Fruit fly (Drosophila melanogaster) whole organism, prepupa: ENCODE measurements around the gene Mgstl.

Experiments used
- Blimp-1 ChIP-seq: fragments of 200-800 bp; sonication (Bioruptor generic); optimal IDR thresholded peaks from 3 replicates; lab custom pipeline; 2017; ENCODE audit warnings: missing biosample characterization, missing genetic modification characterization, mild to moderate bottlenecking, moderate library complexity, missing genetic modification reagents
- CG10669 ChIP-seq: fragments of 200-800 bp; sonication (Bioruptor generic); optimal IDR thresholded peaks from 3 replicates; lab custom pipeline; 2018; ENCODE audit warnings: missing biosample characterization, mild to moderate bottlenecking, missing genetic modification characterization, moderate library complexity
- CG11294 ChIP-seq: fragments of 200-800 bp; sonication (Bioruptor generic); IDR thresholded peaks from 2 replicates; pipeline ENCODE4 v1.3.6; 2022; ENCODE audit warnings: missing biosample characterization, missing genetic modification characterization
- CG11762 ChIP-seq: fragments of 200-800 bp; sonication (Bioruptor generic); optimal IDR thresholded peaks from 3 replicates; lab custom pipeline; 2016; ENCODE audit warnings: missing biosample characterization, missing genetic modification characterization; ENCODE audit not compliant: insufficient read depth
- CG15336 ChIP-seq: fragments of 200-800 bp; sonication (Bioruptor generic); IDR thresholded peaks from 2 replicates; pipeline ENCODE4 v1.3.6; 2022; ENCODE audit warnings: missing biosample characterization, missing genetic modification characterization
- CG1621 ChIP-seq: fragments of 200-800 bp; sonication (Bioruptor generic); optimal IDR thresholded peaks from 3 replicates; lab custom pipeline; 2018; ENCODE audit warnings: missing biosample characterization, mild to moderate bottlenecking, missing genetic modification characterization
- CG3032 ChIP-seq: fragments of 200-800 bp; optimal IDR thresholded peaks from 2 replicates; lab custom pipeline; 2019; ENCODE audit warnings: missing biosample characterization, mild to moderate bottlenecking, missing genetic modification characterization, moderate library complexity
- CG34406 ChIP-seq: fragments of 200-800 bp; sonication (Bioruptor generic); optimal IDR thresholded peaks from 3 replicates; lab custom pipeline; 2016; ENCODE audit warnings: missing biosample characterization, missing genetic modification characterization
- CG3919 ChIP-seq: fragments of 200-800 bp; sonication (Bioruptor generic); optimal IDR thresholded peaks from 3 replicates; lab custom pipeline; 2016; ENCODE audit warnings: missing biosample characterization, missing genetic modification characterization
- CG4318 ChIP-seq: fragments of 200-800 bp; sonication (Bioruptor generic); optimal IDR thresholded peaks from 3 replicates; lab custom pipeline; 2017; ENCODE audit warnings: missing biosample characterization, mild to moderate bottlenecking, missing genetic modification characterization
- CG6276 ChIP-seq: fragments of 200-800 bp; sonication (Bioruptor generic); optimal IDR thresholded peaks from 2 replicates; lab custom pipeline; 2017; ENCODE audit warnings: missing biosample characterization, mild to moderate bottlenecking, missing genetic modification characterization
- CG6792 ChIP-seq: fragments of 200-800 bp; sonication (Bioruptor generic); optimal IDR thresholded peaks from 3 replicates; lab custom pipeline; 2016; ENCODE audit warnings: missing biosample characterization, missing genetic modification characterization
- CG6808 ChIP-seq: fragments of 200-800 bp; sonication (Bioruptor generic); optimal IDR thresholded peaks from 3 replicates; lab custom pipeline; 2017; ENCODE audit warnings: missing biosample characterization, missing genetic modification characterization, mild to moderate bottlenecking, moderate library complexity, missing genetic modification reagents
- CG6854 ChIP-seq: fragments of 200-800 bp; sonication (Bioruptor generic); optimal IDR thresholded peaks from 2 replicates; lab custom pipeline; 2017; ENCODE audit warnings: missing biosample characterization, mild to moderate bottlenecking, missing genetic modification characterization
- CG7368 ChIP-seq: fragments of 200-800 bp; sonication (Bioruptor generic); optimal IDR thresholded peaks from 3 replicates; lab custom pipeline; 2016; ENCODE audit warnings: missing biosample characterization, missing genetic modification characterization
- CG8319 ChIP-seq: fragments of 200-800 bp; sonication (Bioruptor generic); optimal IDR thresholded peaks from 3 replicates; lab custom pipeline; 2016; ENCODE audit warnings: missing biosample characterization, missing genetic modification characterization
- CG8632 ChIP-seq: fragments of 200-800 bp; sonication (Bioruptor generic); optimal IDR thresholded peaks from 3 replicates; lab custom pipeline; 2016; ENCODE audit warnings: missing biosample characterization, missing genetic modification characterization
- Eip75B ChIP-seq: fragments of 200-800 bp; sonication (Bioruptor generic); optimal IDR thresholded peaks from 3 replicates; lab custom pipeline; 2016; ENCODE audit warnings: missing biosample characterization, missing genetic modification characterization
- Eip78C ChIP-seq: fragments of 200-800 bp; sonication (Bioruptor generic); peaks from one replicate; lab custom pipeline; 2016; ENCODE audit warnings: missing biosample characterization, missing genetic modification characterization
- Eip93F ChIP-seq: fragments of 200-800 bp; sonication (Bioruptor generic); optimal IDR thresholded peaks from 2 replicates; lab custom pipeline; 2016; ENCODE audit warnings: missing biosample characterization, mild to moderate bottlenecking, missing genetic modification characterization
- Ets21C ChIP-seq: fragments of 200-800 bp; sonication (Bioruptor generic); optimal IDR thresholded peaks from 3 replicates; lab custom pipeline; 2016; ENCODE audit warnings: missing biosample characterization, missing genetic modification characterization
- Ets96B ChIP-seq: fragments of 200-800 bp; optimal IDR thresholded peaks from 2 replicates; lab custom pipeline; 2019; ENCODE audit warnings: missing biosample characterization, mild to moderate bottlenecking, missing genetic modification characterization, moderate library complexity
- Gug ChIP-seq: fragments of 200-800 bp; sonication (Bioruptor generic); IDR thresholded peaks from 2 replicates; pipeline ENCODE4 v1.3.6; 2022; ENCODE audit warnings: missing biosample characterization, missing genetic modification characterization
- Hr39 ChIP-seq: fragments of 200-800 bp; sonication (Bioruptor generic); optimal IDR thresholded peaks from 2 replicates; lab custom pipeline; 2016; ENCODE audit warnings: missing biosample characterization, missing genetic modification characterization
- Met ChIP-seq: fragments of 200-800 bp; sonication (Bioruptor generic); optimal IDR thresholded peaks from 3 replicates; lab custom pipeline; 2016; ENCODE audit warnings: missing biosample characterization, missing genetic modification characterization
- Smox ChIP-seq: fragments of 200-800 bp; sonication (Bioruptor generic); optimal IDR thresholded peaks from 3 replicates; lab custom pipeline; 2016; ENCODE audit warnings: missing biosample characterization, missing genetic modification characterization
- Sox102F ChIP-seq: fragments of 200-800 bp; sonication (Bioruptor generic); optimal IDR thresholded peaks from 2 replicates; lab custom pipeline; 2016; ENCODE audit warnings: missing biosample characterization, mild to moderate bottlenecking, missing genetic modification characterization
- Sox15 ChIP-seq: fragments of 200-800 bp; sonication (Bioruptor generic); optimal IDR thresholded peaks from 3 replicates; lab custom pipeline; 2016; ENCODE audit warnings: missing biosample characterization, missing genetic modification characterization
- achi ChIP-seq: fragments of 200-800 bp; sonication (Bioruptor generic); optimal IDR thresholded peaks from 3 replicates; lab custom pipeline; 2016; ENCODE audit warnings: missing biosample characterization, missing genetic modification characterization
- cyc ChIP-seq: fragments of 200-800 bp; sonication (Bioruptor generic); optimal IDR thresholded peaks from 3 replicates; lab custom pipeline; 2016; ENCODE audit warnings: missing biosample characterization, missing genetic modification characterization
- dac ChIP-seq: fragments of 200-800 bp; sonication (Bioruptor generic); optimal IDR thresholded peaks from 2 replicates; lab custom pipeline; 2017; ENCODE audit warnings: missing biosample characterization, mild to moderate bottlenecking, missing genetic modification characterization
- dsx ChIP-seq: fragments of 200-800 bp; optimal IDR thresholded peaks from 3 replicates; lab custom pipeline; 2019; ENCODE audit warnings: missing biosample characterization, mild to moderate bottlenecking, missing genetic modification characterization, moderate library complexity; ENCODE audit not compliant: poor library complexity, severe bottlenecking
- eg ChIP-seq: fragments of 200-800 bp; sonication (Bioruptor generic); IDR thresholded peaks from 3 replicates; pipeline ENCODE4 v1.3.6; 2022; ENCODE audit warnings: missing biosample characterization, missing genetic modification characterization
- fd59A ChIP-seq: fragments of 200-800 bp; sonication (Bioruptor generic); optimal IDR thresholded peaks from 2 replicates; lab custom pipeline; 2017; ENCODE audit warnings: missing biosample characterization, mild to moderate bottlenecking, missing genetic modification characterization, missing genetic modification reagents
- fd85E ChIP-seq: fragments of 200-800 bp; sonication (Bioruptor generic); optimal IDR thresholded peaks from 3 replicates; lab custom pipeline; 2016; ENCODE audit warnings: missing biosample characterization, missing genetic modification characterization
- fkh ChIP-seq: fragments of 200-800 bp; sonication (Bioruptor generic); optimal IDR thresholded peaks from 3 replicates; lab custom pipeline; 2017; ENCODE audit warnings: missing biosample characterization, mild to moderate bottlenecking, missing genetic modification characterization, moderate library complexity
- lz ChIP-seq: fragments of 200-800 bp; sonication (Bioruptor generic); optimal IDR thresholded peaks from 3 replicates; lab custom pipeline; 2016; ENCODE audit warnings: missing biosample characterization, missing genetic modification characterization
- net ChIP-seq: fragments of 200-800 bp; sonication (Bioruptor generic); optimal IDR thresholded peaks from 3 replicates; lab custom pipeline; 2016; ENCODE audit warnings: missing biosample characterization, missing genetic modification characterization
- pdm3 ChIP-seq: fragments of 200-800 bp; sonication (Bioruptor generic); optimal IDR thresholded peaks from 3 replicates; lab custom pipeline; 2016; ENCODE audit warnings: missing biosample characterization, missing genetic modification characterization
- salr ChIP-seq, 2 experiments: fragments of 200-800 bp; sonication (Bioruptor generic); optimal IDR thresholded peaks; 3 replicates each; lab custom pipeline; 2016 to 2018; ENCODE audit warnings: missing biosample characterization in 2 of 2, missing genetic modification characterization in 2 of 2, mild to moderate bottlenecking in 1 of 2
- spab ChIP-seq: fragments of 200-800 bp; sonication (Bioruptor generic); optimal IDR thresholded peaks from 2 replicates; lab custom pipeline; 2017; ENCODE audit warnings: missing biosample characterization, mild to moderate bottlenecking, missing genetic modification characterization, missing genetic modification reagents
- ss ChIP-seq, 2 experiments: fragments of 200-800 bp; sonication (Bioruptor generic); optimal IDR thresholded peaks; 2 replicates in 1 of 2; 3 replicates in 1 of 2; lab custom pipeline; 2017 to 2018; ENCODE audit warnings: mild to moderate bottlenecking in 2 of 2, missing biosample characterization in 2 of 2, missing genetic modification characterization in 2 of 2, moderate library complexity in 1 of 2
- svp ChIP-seq: fragments of 200-800 bp; sonication (Bioruptor generic); peaks from one replicate; lab custom pipeline; 2016; ENCODE audit warnings: missing biosample characterization, missing genetic modification characterization
- topi ChIP-seq: fragments of 200-800 bp; sonication (Bioruptor generic); optimal IDR thresholded peaks from 3 replicates; lab custom pipeline; 2016; ENCODE audit warnings: missing biosample characterization, missing genetic modification characterization
- vri ChIP-seq: fragments of 200-800 bp; sonication (Bioruptor generic); optimal IDR thresholded peaks from 3 replicates; lab custom pipeline; 2016; ENCODE audit warnings: missing biosample characterization, mild to moderate bottlenecking, missing genetic modification characterization

Gene Mgstl

DNA sequence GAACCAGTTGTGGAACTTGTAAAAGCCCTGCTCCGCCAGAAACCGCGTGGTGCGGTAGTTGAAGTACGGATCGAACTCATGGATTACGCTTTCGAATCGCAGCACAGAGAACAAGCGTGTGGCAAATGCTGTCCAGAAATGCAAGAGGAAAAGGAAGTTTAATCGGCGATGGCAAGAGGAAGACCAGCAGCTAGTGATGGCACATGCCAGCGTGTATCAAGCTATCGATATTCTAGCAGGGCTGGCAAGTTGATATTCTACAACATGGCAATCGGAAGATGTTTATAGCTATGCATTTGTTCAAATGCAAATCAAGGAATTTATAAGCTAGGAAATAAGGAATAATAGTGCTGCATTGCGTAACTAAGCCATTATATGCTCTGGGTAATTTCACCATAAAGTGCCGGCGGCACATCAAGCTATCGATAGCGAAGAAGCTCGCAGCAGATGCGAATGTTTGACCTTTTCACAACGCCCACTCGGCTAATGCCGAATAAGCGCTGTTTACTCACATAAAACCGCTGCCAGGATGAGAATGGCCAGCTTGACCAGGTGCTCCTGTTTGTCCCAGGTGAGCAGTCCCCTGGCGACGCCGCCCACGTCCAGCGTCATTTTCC lies 11.3 kb downstream of the Mgstl start (continued):
- peak; percentile 72 for TF ChIP-seq topi (GFP tag; lab: Kevin White, UChicago)
- TF ChIP-seq fd85E: peak; percentile 67
- peak; percentile 54 for TF ChIP-seq CG8319 (GFP tag; lab: Kevin White, UChicago)
- peak; percentile 22 for TF ChIP-seq spab (GFP tag; lab: Kevin White, UChicago)
- peak; percentile 84 for TF ChIP-seq CG3919
- TF ChIP-seq Gug (GFP tag; lab: Robert Waterston, UW): no peak; the same call in 1 of the 2 replicates
- TF ChIP-seq CG11762 (GFP tag; lab: Kevin White, UChicago): peak; percentile 28
- TF ChIP-seq Eip78C (GFP tag; lab: Kevin White, UChicago): peak; percentile 81
- peak; percentile 70 for TF ChIP-seq achi (GFP tag; lab: Kevin White, UChicago)
- peak; percentile 40 for TF ChIP-seq fd59A (GFP tag; lab: Kevin White, UChicago)
- TF ChIP-seq dac (GFP tag; lab: Kevin White, UChicago): peak; percentile 45
- peak; percentile 62 for TF ChIP-seq Hr39
- TF ChIP-seq Eip75B: peak; percentile 65
- peak; percentile 81 for TF ChIP-seq net (GFP tag; lab: Kevin White, UChicago)
- peak; percentile 68 for TF ChIP-seq lz (GFP tag; lab: Kevin White, UChicago)

DNA sequence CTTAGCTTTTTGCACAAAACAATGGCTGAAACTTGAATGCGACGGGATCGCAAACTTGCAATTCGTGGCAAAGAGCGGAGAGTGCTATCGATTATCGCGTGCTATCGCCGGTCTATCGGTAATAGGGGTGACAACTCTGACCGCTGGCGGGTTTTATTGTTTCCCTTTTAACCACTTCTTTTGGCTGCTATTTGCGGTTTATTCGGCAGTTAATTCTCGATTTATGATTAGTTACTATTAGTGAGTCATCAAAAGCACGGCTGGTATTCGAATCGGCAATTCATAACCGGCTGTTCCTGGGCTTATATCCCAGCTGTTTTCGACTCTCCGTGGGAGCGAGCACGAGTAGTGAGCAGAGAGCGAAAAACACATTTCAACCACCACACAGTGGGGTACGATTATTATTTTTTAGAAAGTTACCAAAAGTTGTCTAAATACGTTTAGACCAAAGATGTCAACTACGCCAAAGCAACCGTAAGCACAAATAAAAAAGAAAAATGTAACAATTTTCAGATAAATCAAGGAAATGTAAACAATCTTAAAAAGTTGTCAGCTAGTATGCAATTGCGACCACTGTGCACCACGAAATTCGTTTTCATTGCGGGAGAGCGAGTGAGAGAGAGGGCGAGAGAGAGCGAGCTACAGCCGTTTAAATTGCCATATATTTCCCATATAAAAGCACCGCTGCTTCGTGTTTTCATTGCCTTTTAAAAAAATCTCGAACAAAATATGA lies 12.1 kb downstream of the Mgstl start, which contains the start of the genes Stt3A and bves:
Gene Stt3A (minus strand): TSS at position 89 of the 733 bp plus-strand sequence.
Gene bves (plus strand): TSS at position 115 of the 733 bp plus-strand sequence.
- TF ChIP-seq Hr39 (peak; percentile 98), CG11294 (GFP tag; lab: Robert Waterston, UW) (peak; percentile 94), Smox (GFP tag; lab: Kevin White, UChicago) (peak; percentile 99), fd59A (GFP tag; lab: Kevin White, UChicago) (peak; percentile 97), CG15336 (GFP tag; lab: Robert Waterston, UW) (peak; percentile 99), CG8632 (GFP tag; lab: Kevin White, UChicago) (peak; percentile 99), dsx (GFP tag; lab: Kevin White, UChicago) (peak; percentile 96), net (GFP tag; lab: Kevin White, UChicago) (peak; percentile 99), fkh (GFP tag; lab: Kevin White, UChicago) (peak; percentile 97), Gug (GFP tag; lab: Robert Waterston, UW) (peak; percentile 95), Eip93F (GFP tag; lab: Kevin White, UChicago) (peak; percentile 98), CG34406 (GFP tag; lab: Kevin White, UChicago) (peak; percentile 99), CG6276 (GFP tag; lab: Kevin White, UChicago) (peak; percentile 99), CG10669 (GFP tag; lab: Kevin White, UChicago) (peak; percentile 98), CG3032 (tag; lab: Kevin White, UChicago) (peak; percentile 95), fd85E (peak; percentile 94), svp (GFP tag; lab: Kevin White, UChicago) (peak; percentile 99), Eip75B (peak; percentile 99), salr (GFP tag; optimal IDR thresholded peaks at IDR 0.05; lab: Kevin White, UChicago) (peak; percentile 96 to 97), Met (peak; percentile 99), Eip78C (GFP tag; lab: Kevin White, UChicago) (peak; percentile 100), eg (GFP tag; lab: Robert Waterston, UW) (peak; percentile 98), Sox102F (GFP tag; lab: Kevin White, UChicago) (peak; percentile 100), ss (GFP tag; optimal IDR thresholded peaks at IDR 0.05; lab: Kevin White, UChicago) (peak; percentile 97), spab (GFP tag; lab: Kevin White, UChicago) (peak; percentile 97), Ets96B (peak; percentile 98), Blimp-1 (GFP tag; lab: Kevin White, UChicago) (peak; percentile 96), CG1621 (tag; lab: Kevin White, UChicago) (peak; percentile 98), CG6808 (GFP tag; lab: Kevin White, UChicago) (peak; percentile 96), Sox15 (peak; percentile 97), Ets21C (GFP tag; lab: Kevin White, UChicago) (peak; percentile 98), pdm3 (GFP tag; lab: Kevin White, UChicago) (peak; percentile 99), CG6792 (GFP tag; lab: Kevin White, UChicago) (peak; percentile 99), cyc (GFP tag; lab: Kevin White, UChicago) (peak; percentile 97), CG6854 (GFP tag; lab: Kevin White, UChicago) (peak; percentile 98), vri (GFP tag; lab: Kevin White, UChicago) (peak; percentile 99), CG7368 (GFP tag; lab: Kevin White, UChicago) (peak; percentile 98), topi (GFP tag; lab: Kevin White, UChicago) (peak; percentile 99), dac (GFP tag; lab: Kevin White, UChicago) (peak; percentile 96), CG4318 (GFP tag; lab: Kevin White, UChicago) (peak; percentile 96)
